Worm (Caenorhabditis elegans): ENCODE data around the gene T05H10.1.

The T05H10.1 gene

DNA sequence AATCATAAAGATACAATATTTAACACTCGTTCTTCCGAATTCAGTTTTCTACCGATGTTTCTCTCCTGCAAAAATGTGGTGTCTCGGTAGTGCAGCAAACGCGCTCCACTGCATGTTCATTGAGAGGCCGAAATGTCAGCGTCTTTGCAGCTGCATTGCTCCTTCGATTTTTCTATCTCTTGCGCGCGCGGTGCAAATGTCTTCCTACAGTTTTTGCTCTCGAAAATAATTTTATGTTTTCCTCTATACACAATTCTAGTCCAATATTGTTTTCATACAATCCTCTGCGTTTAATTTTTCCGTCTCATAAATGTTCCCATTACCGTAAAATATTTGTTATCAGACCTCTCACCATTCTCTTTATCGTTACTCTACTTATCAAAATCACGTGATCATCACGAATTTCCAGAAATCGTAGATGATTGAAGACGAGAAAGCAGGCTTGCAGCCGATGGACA, 20.0 kb downstream of the T05H10.1 start, which contains the start of gene ufd-2 (continued):
- TF ChIP-seq spr-3 (GFP tag; optimal IDR thresholded peaks at IDR 0.05): no peak
- peak; percentile 64 for TF ChIP-seq rbr-2 (tag; optimal IDR thresholded peaks at IDR 0.05)
- TF ChIP-seq dpl-1 (GFP tag; optimal IDR thresholded peaks at IDR 0.05): peak; percentile 57
- no peak for TF ChIP-seq unc-39 (tag; optimal IDR thresholded peaks at IDR 0.05)
- TF ChIP-seq nhr-41 (GFP tag; IDR thresholded peaks at IDR 0.05): no peak
- peak in 1 of 2 experiments; percentile 26 for TF ChIP-seq mdl-1 (tag; optimal IDR thresholded peaks at IDR 0.05)
- TF ChIP-seq nhr-28 (tag; optimal IDR thresholded peaks at IDR 0.05): peak; percentile 50
- no peak for TF ChIP-seq arid-1 (GFP tag; conservative IDR thresholded peaks at IDR 0.05)
- peak; percentile 84 for TF ChIP-seq mep-1 (tag; optimal IDR thresholded peaks at IDR 0.05)
- TF ChIP-seq hif-1 (tag; optimal IDR thresholded peaks at IDR 0.05): no peak
- TF ChIP-seq zag-1 (tag; optimal IDR thresholded peaks at IDR 0.05): no peak
- no peak for TF ChIP-seq ceh-82 (tag; optimal IDR thresholded peaks at IDR 0.05)
- no peak for TF ChIP-seq lin-1 (GFP tag; IDR thresholded peaks at IDR 0.05)
- TF ChIP-seq hmg-1.1 (GFP tag; IDR thresholded peaks at IDR 0.05): no peak
- TF ChIP-seq zip-11 (GFP tag; IDR thresholded peaks at IDR 0.05): no peak
- no peak for TF ChIP-seq gei-8 (GFP tag; optimal IDR thresholded peaks at IDR 0.05)
- TF ChIP-seq ces-1 (GFP tag; optimal IDR thresholded peaks at IDR 0.05): no peak
- no peak for TF ChIP-seq ztf-7 (tag; optimal IDR thresholded peaks at IDR 0.05)
- no peak for TF ChIP-seq daf-19 (GFP tag; conservative IDR thresholded peaks at IDR 0.05)
- peak; percentile 95 for TF ChIP-seq lin-38 (GFP tag; IDR thresholded peaks at IDR 0.05)
- TF ChIP-seq mes-2 (tag; optimal IDR thresholded peaks at IDR 0.05; ENCODE audit: poor library complexity, severe bottlenecking): peak; percentile 94
- peak; percentile 70 for TF ChIP-seq nhr-11 (tag; optimal IDR thresholded peaks at IDR 0.05)
- TF ChIP-seq zfp-3 (GFP tag; conservative IDR thresholded peaks at IDR 0.05): no peak
- TF ChIP-seq T20F7.1 (GFP tag; optimal IDR thresholded peaks at IDR 0.05): peak; percentile 80
- TF ChIP-seq saeg-2 (GFP tag; IDR thresholded peaks at IDR 0.05): no peak

ce11 chrII:8065985-8066384, 23.6 kb downstream of the T05H10.1 start, which contains the start of gene pdha-1:
Gene pdha-1, plus strand, starts transcription at chrII:8066285.
- TF ChIP-seq lin-15B (tag; optimal IDR thresholded peaks at IDR 0.05): no peak
- TF ChIP-seq ZK546.5 (tag; optimal IDR thresholded peaks at IDR 0.05): no peak
- TF ChIP-seq snpc-4 (tag; optimal IDR thresholded peaks at IDR 0.05): no peak
- TF ChIP-seq aly-2 (tag; optimal IDR thresholded peaks at IDR 0.05): no peak
- no peak for TF ChIP-seq unc-62 (GFP tag; optimal IDR thresholded peaks at IDR 0.05 in 1 of 2)
- TF ChIP-seq unc-62 (tag; optimal IDR thresholded peaks at IDR 0.05): no peak
- no peak for TF ChIP-seq madf-5 (GFP tag; IDR thresholded peaks at IDR 0.05)
- no peak for TF ChIP-seq spr-1 (tag; optimal IDR thresholded peaks at IDR 0.05)
- TF ChIP-seq lir-3 (tag; optimal IDR thresholded peaks at IDR 0.05): no peak
- no peak for TF ChIP-seq dve-1 (tag; optimal IDR thresholded peaks at IDR 0.05; ENCODE audit: insufficient read depth)
- TF ChIP-seq ces-1 (GFP tag; optimal IDR thresholded peaks at IDR 0.05): no peak
- no peak for TF ChIP-seq fkh-10 (GFP tag; optimal IDR thresholded peaks at IDR 0.05)
- TF ChIP-seq D1046.2 (GFP tag; IDR thresholded peaks at IDR 0.05): no peak
- TF ChIP-seq rbr-2 (tag; optimal IDR thresholded peaks at IDR 0.05): no peak

DNA sequence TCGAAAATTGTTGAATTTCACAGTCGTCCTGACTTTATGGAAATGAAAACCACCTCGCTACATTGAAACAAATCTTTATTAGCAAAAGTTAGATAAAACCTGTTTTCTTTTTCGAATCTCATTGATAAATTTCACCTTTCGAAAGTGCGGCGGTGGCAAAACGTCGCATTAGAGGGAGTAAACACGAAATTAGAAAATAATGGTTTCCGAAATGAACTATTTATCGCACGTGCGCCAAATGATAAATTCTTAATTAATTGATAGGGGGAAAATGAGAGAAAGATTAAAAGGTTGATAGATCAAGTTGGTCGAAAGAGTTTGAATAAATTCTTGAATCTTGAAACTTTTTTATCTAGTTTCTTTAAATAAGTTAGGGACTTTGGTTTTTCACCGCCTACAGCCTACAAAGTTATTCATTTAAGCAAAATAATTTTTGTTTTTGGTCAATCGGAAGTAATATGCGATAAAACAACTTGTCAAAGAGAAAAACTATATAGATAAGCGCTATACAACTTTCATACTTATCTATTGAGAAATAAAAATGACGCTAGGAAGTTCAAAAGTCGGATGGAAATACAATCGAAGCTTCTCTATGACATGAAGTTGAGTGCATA, 28.7 kb downstream of the T05H10.1 start:
- peak; percentile 7 for TF ChIP-seq hlh-30 (tag; optimal IDR thresholded peaks at IDR 0.05; ENCODE audit: insufficient read depth)
- 0 out of 2 replicates have a peak, but pooled peaks have one; percentile 17 for TF ChIP-seq dmd-6 (GFP tag; IDR thresholded peaks at IDR 0.05)
- TF ChIP-seq hlh-11 (tag; optimal IDR thresholded peaks at IDR 0.05): peak; percentile 22
- peak in 1 of 2 experiments; percentile 48 for TF ChIP-seq mdl-1 (tag; optimal IDR thresholded peaks at IDR 0.05)
- no peak for TF ChIP-seq daf-16 (GFP tag; optimal IDR thresholded peaks at IDR 0.05)
- TF ChIP-seq daf-16 (tag; optimal IDR thresholded peaks at IDR 0.05): peak; percentile 59
- peak; percentile 60 for TF ChIP-seq pqm-1 (tag; optimal IDR thresholded peaks at IDR 0.05)
- TF ChIP-seq Y48G9A.11 (GFP tag; IDR thresholded peaks at IDR 0.05): no peak
- TF ChIP-seq duxl-1 (tag; optimal IDR thresholded peaks at IDR 0.05; ENCODE audit: poor library complexity): no peak
- TF ChIP-seq T26A8.4 (GFP tag; IDR thresholded peaks at IDR 0.05): no peak
- peak; percentile 48 for TF ChIP-seq mxl-3 (GFP tag; optimal IDR thresholded peaks at IDR 0.05)
- no peak for TF ChIP-seq lin-13 (GFP tag; optimal IDR thresholded peaks at IDR 0.05)
- no peak for TF ChIP-seq nhr-41 (GFP tag; IDR thresholded peaks at IDR 0.05)
- TF ChIP-seq aha-1 (tag): peak; percentile 46
- TF ChIP-seq nhr-28 (tag; optimal IDR thresholded peaks at IDR 0.05): peak; percentile 6
- no peak for TF ChIP-seq lin-1 (GFP tag; IDR thresholded peaks at IDR 0.05)
- TF ChIP-seq nhr-42 (GFP tag; IDR thresholded peaks at IDR 0.05): no peak
